Fruit fly (Drosophila melanogaster): Measurements from ENCODE around the gene Trf2.

The Trf2 gene

dm6 chrX:8455019-8455555 is 46.0 kb downstream of the Trf2 start, which contains the start of gene org-1 (continued):
- TF ChIP-seq CG10274 (GFP tag; optimal IDR thresholded peaks at IDR 0.05), result peak; percentile 99
- TF ChIP-seq Sox102F (GFP tag; optimal IDR thresholded peaks at IDR 0.05), result peak; percentile 96
- TF ChIP-seq CG10543 (GFP tag; optimal IDR thresholded peaks at IDR 0.05), result peak; percentile 88
- peak; percentile 86 for TF ChIP-seq CG31441 (GFP tag; IDR thresholded peaks at IDR 0.05)
- peak; percentile 58 for TF ChIP-seq CTCF (GFP tag; optimal IDR thresholded peaks at IDR 0.05)
- TF ChIP-seq tio (GFP tag; optimal IDR thresholded peaks at IDR 0.05), result peak; percentile 92
- TF ChIP-seq CG10565 (GFP tag; optimal IDR thresholded peaks at IDR 0.05), result peak; percentile 57
- TF ChIP-seq corto (GFP tag; optimal IDR thresholded peaks at IDR 0.05), result no peak
- TF ChIP-seq CG8478 (optimal IDR thresholded peaks at IDR 0.05), result no peak
- TF ChIP-seq Sry-δ (GFP tag; optimal IDR thresholded peaks at IDR 0.05), result peak; percentile 42
- TF ChIP-seq cad (GFP tag; optimal IDR thresholded peaks at IDR 0.05), result no peak
- peak; percentile 78 for TF ChIP-seq CG4617 (GFP tag; optimal IDR thresholded peaks at IDR 0.05; ENCODE audit: borderline replicate concordance)
- TF ChIP-seq BEAF-32 (GFP tag; optimal IDR thresholded peaks at IDR 0.05), result no peak
- TF ChIP-seq shn (GFP tag; optimal IDR thresholded peaks at IDR 0.05), result peak; percentile 62
- no peak for TF ChIP-seq hth (optimal IDR thresholded peaks at IDR 0.05)
- TF ChIP-seq hbn (GFP tag; IDR thresholded peaks at IDR 0.05; ENCODE audit: partially characterized antibody), result no peak
- no peak for TF ChIP-seq chinmo (GFP tag; IDR thresholded peaks at IDR 0.05; ENCODE audit: partially characterized antibody)
- TF ChIP-seq cas (GFP tag; IDR thresholded peaks at IDR 0.05), result peak; percentile 92
- peak; percentile 97 for TF ChIP-seq jigr1 (GFP tag; IDR thresholded peaks at IDR 0.05)
- TF ChIP-seq CG10366 (GFP tag; IDR thresholded peaks at IDR 0.05), result peak; percentile 98
- no peak for TF ChIP-seq Doc3 (GFP tag; IDR thresholded peaks at IDR 0.05; ENCODE audit: partially characterized antibody)
- peak; percentile 98 for TF ChIP-seq Xrp1 (GFP tag; IDR thresholded peaks at IDR 0.05)
- peak; percentile 78 to 98 for TF ChIP-seq bsh (GFP tag; optimal IDR thresholded peaks at IDR 0.05)
- peak; percentile 94 for TF ChIP-seq CG43689 (GFP tag; IDR thresholded peaks at IDR 0.05)
- peak; percentile 25 for TF ChIP-seq bigmax (GFP tag; optimal IDR thresholded peaks at IDR 0.05)
- TF ChIP-seq CG13123 (GFP tag; optimal IDR thresholded peaks at IDR 0.05), result peak; percentile 90
- peak; percentile 76 for TF ChIP-seq CG17912 (GFP tag; optimal IDR thresholded peaks at IDR 0.05)
- TF ChIP-seq CG16779 (GFP tag; IDR thresholded peaks at IDR 0.05), result peak; percentile 82
- peak; percentile 76 for TF ChIP-seq GATAe (GFP tag; conservative IDR thresholded peaks at IDR 0.05)
- peak; percentile 72 for TF ChIP-seq tx (GFP tag; optimal IDR thresholded peaks at IDR 0.05)
- peak; percentile 93 for TF ChIP-seq Six4 (GFP tag; optimal IDR thresholded peaks at IDR 0.05)
- peak; percentile 66 for TF ChIP-seq CG18011 (GFP tag; optimal IDR thresholded peaks at IDR 0.05)
- TF ChIP-seq Hr51 (GFP tag; optimal IDR thresholded peaks at IDR 0.05), result peak; percentile 79 to 92
- peak; percentile 21 for TF ChIP-seq eyg (GFP tag; optimal IDR thresholded peaks at IDR 0.05)
- TF ChIP-seq HLH54F (GFP tag; optimal IDR thresholded peaks at IDR 0.05), result peak; percentile 73
- peak; percentile 93 for TF ChIP-seq CG11085 (GFP tag; IDR thresholded peaks at IDR 0.05)
- TF ChIP-seq CG8281 (tag; optimal IDR thresholded peaks at IDR 0.05), result peak; percentile 82
- peak; percentile 98 for TF ChIP-seq lmd (GFP tag; IDR thresholded peaks at IDR 0.05)
- TF ChIP-seq CG7839 (tag; optimal IDR thresholded peaks at IDR 0.05), result peak; percentile 96
- TF ChIP-seq CG12744 (GFP tag; optimal IDR thresholded peaks at IDR 0.05), result peak; percentile 76
- TF ChIP-seq CG33557 (GFP tag; optimal IDR thresholded peaks at IDR 0.05), result peak; percentile 97
- TF ChIP-seq CG3726 (GFP tag; IDR thresholded peaks at IDR 0.05), result peak; percentile 96
- peak; percentile 34 for TF ChIP-seq CG3995 (GFP tag; optimal IDR thresholded peaks at IDR 0.05)
- TF ChIP-seq CG9215 (GFP tag; IDR thresholded peaks at IDR 0.05), result peak; percentile 93
- peak; percentile 48 for TF ChIP-seq Kr (GFP tag; optimal IDR thresholded peaks at IDR 0.05)
- peak; percentile 44 for TF ChIP-seq fu2 (GFP tag; optimal IDR thresholded peaks at IDR 0.05)
- no peak for TF ChIP-seq Opbp (GFP tag; IDR thresholded peaks at IDR 0.05; ENCODE audit: partially characterized antibody)
- TF ChIP-seq CG6765 (GFP tag; optimal IDR thresholded peaks at IDR 0.05), result peak; percentile 73
- TF ChIP-seq Meics (GFP tag; optimal IDR thresholded peaks at IDR 0.05), result peak; percentile 88
- TF ChIP-seq dm (GFP tag; optimal IDR thresholded peaks at IDR 0.05), result peak; percentile 76
- TF ChIP-seq Hmx (GFP tag; optimal IDR thresholded peaks at IDR 0.05), result peak; percentile 51

Measured in whole organism, embryonic.